Fruit fly (Drosophila melanogaster): ENCODE measurements around the gene mus312.

mus312 gene

DNA sequence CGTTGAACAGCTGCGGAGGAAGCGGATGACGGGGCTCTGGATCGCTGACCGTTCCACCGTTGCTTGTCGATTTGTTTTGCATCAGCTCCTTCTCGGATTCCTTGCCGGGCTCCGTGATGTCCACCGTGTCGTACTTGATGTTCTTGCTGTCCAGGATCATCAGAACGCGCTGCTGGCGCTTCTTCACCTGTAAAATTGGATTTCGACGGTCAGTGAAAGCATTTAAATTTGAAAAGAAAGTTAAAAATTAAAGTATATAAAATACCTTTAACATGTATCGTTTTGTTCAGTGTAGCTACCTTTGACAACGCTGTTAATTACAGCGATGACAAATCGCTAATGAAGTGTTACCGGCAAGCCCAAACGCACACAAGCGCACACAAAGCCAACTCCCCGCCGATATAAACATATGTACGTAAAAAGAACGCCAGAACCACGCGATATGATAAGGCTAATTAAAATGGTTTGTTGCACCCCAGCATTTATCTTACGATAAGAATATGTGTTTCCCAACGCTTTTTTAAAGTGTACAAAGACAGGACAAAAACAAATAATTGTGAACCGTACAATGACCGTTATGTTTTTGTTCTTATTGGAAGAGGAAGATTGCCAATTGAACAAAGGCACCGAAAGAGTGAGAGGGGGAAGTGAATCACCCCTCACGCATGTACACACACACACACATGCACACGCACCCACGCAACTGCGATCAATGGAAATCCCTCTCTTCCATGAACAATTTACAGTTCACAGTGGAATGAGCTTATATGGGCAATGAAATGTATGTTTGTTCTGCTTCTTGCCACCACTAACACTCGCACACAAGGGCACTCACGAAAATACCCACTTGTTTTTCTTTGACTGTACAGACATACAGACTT, 39.1 kb downstream of the mus312 start (continued):
- TF ChIP-seq Hand (GFP tag; optimal IDR thresholded peaks at IDR 0.05) (no peak), Dref (GFP tag; IDR thresholded peaks at IDR 0.05) (no peak), cwo (GFP tag; optimal IDR thresholded peaks at IDR 0.05) (peak; percentile 24), knrl (GFP tag; IDR thresholded peaks at IDR 0.05; ENCODE audit: partially characterized antibody) (no peak), Nf-YC (tag; optimal IDR thresholded peaks at IDR 0.05) (peak; percentile 31), btn (GFP tag; optimal IDR thresholded peaks at IDR 0.05) (no peak), Fer2 (tag; optimal IDR thresholded peaks at IDR 0.05) (no peak), dmrt11E (tag; optimal IDR thresholded peaks at IDR 0.05) (no peak), jing (GFP tag; optimal IDR thresholded peaks at IDR 0.05) (no peak), CG18011 (GFP tag; optimal IDR thresholded peaks at IDR 0.05) (no peak), run (tag; optimal IDR thresholded peaks at IDR 0.05) (no peak), tin (GFP tag; optimal IDR thresholded peaks at IDR 0.05) (no peak), Gsc (GFP tag; IDR thresholded peaks at IDR 0.05) (no peak), Neu2 (GFP tag; optimal IDR thresholded peaks at IDR 0.05; ENCODE audit: borderline replicate concordance) (no peak), CG8388 (GFP tag; optimal IDR thresholded peaks at IDR 0.05) (no peak), CG18476 (GFP tag; optimal IDR thresholded peaks at IDR 0.05) (no peak), gce (GFP tag; IDR thresholded peaks at IDR 0.05) (no peak), CG11085 (GFP tag; IDR thresholded peaks at IDR 0.05) (no peak), fd96Cb (tag; optimal IDR thresholded peaks at IDR 0.05) (peak; percentile 29), CG3163 (GFP tag; optimal IDR thresholded peaks at IDR 0.05) (no peak), lbe (GFP tag; optimal IDR thresholded peaks at IDR 0.05) (peak; percentile 30), CG4360 (GFP tag; IDR thresholded peaks at IDR 0.05) (no peak), Abd-B (GFP tag; optimal IDR thresholded peaks at IDR 0.05) (no peak), CG6765 (GFP tag; optimal IDR thresholded peaks at IDR 0.05) (no peak), dati (GFP tag; IDR thresholded peaks at IDR 0.05) (no peak), en (GFP tag; optimal IDR thresholded peaks at IDR 0.05) (peak; percentile 9), tna (GFP tag; IDR thresholded peaks at IDR 0.05; ENCODE audit: partially characterized antibody) (no peak), bsh (GFP tag; optimal IDR thresholded peaks at IDR 0.05) (peak in 1 of 2 experiments; percentile 37), CG12071 (GFP tag; optimal IDR thresholded peaks at IDR 0.05) (no peak), seq (GFP tag; IDR thresholded peaks at IDR 0.05) (no peak), CG7556 (GFP tag; optimal IDR thresholded peaks at IDR 0.05) (peak; percentile 22), Lpt (GFP tag; optimal IDR thresholded peaks at IDR 0.05) (no peak), CG3281 (GFP tag; optimal IDR thresholded peaks at IDR 0.05) (peak; percentile 68), grn (GFP tag; optimal IDR thresholded peaks at IDR 0.05) (peak; percentile 50), tap (tag; optimal IDR thresholded peaks at IDR 0.05) (peak; percentile 29), D (optimal IDR thresholded peaks at IDR 0.05) (peak; percentile 84), D (GFP tag; optimal IDR thresholded peaks at IDR 0.05) (no peak), CG13296 (GFP tag; optimal IDR thresholded peaks at IDR 0.05) (no peak), Taf1 (GFP tag; IDR thresholded peaks at IDR 0.05) (no peak), pho (GFP tag; optimal IDR thresholded peaks at IDR 0.05) (no peak), NfI (GFP tag; optimal IDR thresholded peaks at IDR 0.05) (peak; percentile 21), CG4328 (GFP tag; optimal IDR thresholded peaks at IDR 0.05) (no peak), Trl (optimal IDR thresholded peaks at IDR 0.05) (peak in 1 of 2 experiments; percentile 19), Trl (GFP tag; optimal IDR thresholded peaks at IDR 0.05) (no peak), CG7745 (tag; optimal IDR thresholded peaks at IDR 0.05) (no peak), ash1 (GFP tag; optimal IDR thresholded peaks at IDR 0.05) (no peak), dimm (GFP tag; IDR thresholded peaks at IDR 0.05) (no peak), fd3F (GFP tag; optimal IDR thresholded peaks at IDR 0.05) (no peak), CG12299 (tag; optimal IDR thresholded peaks at IDR 0.05) (no peak), repo (GFP tag; optimal IDR thresholded peaks at IDR 0.05) (peak; percentile 2)

Data from whole organism, embryonic.